Fruit fly (Drosophila melanogaster): ENCODE data around the gene CG17260.

CG17260 gene

dm6 chr2L:3039774-3040173, 2.7 kb downstream of the CG17260 start, which contains the start of the genes cnir and CG17221 (continued):
- peak; percentile 67 for TF ChIP-seq grau (tag; optimal IDR thresholded peaks at IDR 0.05)
- TF ChIP-seq Sry-β (GFP tag; optimal IDR thresholded peaks at IDR 0.05), result no peak
- peak; percentile 72 for TF ChIP-seq pzg (GFP tag; optimal IDR thresholded peaks at IDR 0.05)
- peak; percentile 66 for TF ChIP-seq CG13894 (tag; optimal IDR thresholded peaks at IDR 0.05)
- TF ChIP-seq NfI (GFP tag; optimal IDR thresholded peaks at IDR 0.05), result peak; percentile 74
- no peak for TF ChIP-seq CG10959 (GFP tag; IDR thresholded peaks at IDR 0.05)
- no peak for TF ChIP-seq ato (GFP tag; IDR thresholded peaks at IDR 0.05; ENCODE audit: partially characterized antibody)
- TF ChIP-seq Fer3 (tag; optimal IDR thresholded peaks at IDR 0.05), result peak; percentile 66
- no peak for TF ChIP-seq stc (GFP tag; IDR thresholded peaks at IDR 0.05)
- TF ChIP-seq GATAe (GFP tag; conservative IDR thresholded peaks at IDR 0.05), result no peak
- no peak for TF ChIP-seq esg (GFP tag; conservative IDR thresholded peaks at IDR 0.05)
- peak; percentile 42 for TF ChIP-seq CG18764 (GFP tag; optimal IDR thresholded peaks at IDR 0.05)
- no peak for TF ChIP-seq CG8478 (optimal IDR thresholded peaks at IDR 0.05)
- peak; percentile 5 for TF ChIP-seq gcm (GFP tag; optimal IDR thresholded peaks at IDR 0.05)
- TF ChIP-seq run (tag; optimal IDR thresholded peaks at IDR 0.05), result no peak
- TF ChIP-seq Sry-δ (GFP tag; optimal IDR thresholded peaks at IDR 0.05), result peak; percentile 72
- peak; percentile 55 for TF ChIP-seq vfl (GFP tag; optimal IDR thresholded peaks at IDR 0.05)
- peak; percentile 72 for TF ChIP-seq CG18599 (GFP tag; optimal IDR thresholded peaks at IDR 0.05)
- peak; percentile 35 for TF ChIP-seq CG18619 (GFP tag; optimal IDR thresholded peaks at IDR 0.05)
- peak; percentile 58 for TF ChIP-seq chn (GFP tag; optimal IDR thresholded peaks at IDR 0.05)
- TF ChIP-seq Xrp1 (GFP tag; IDR thresholded peaks at IDR 0.05), result peak; percentile 53
- TF ChIP-seq E2f1 (GFP tag; IDR thresholded peaks at IDR 0.05), result no peak
- no peak for TF ChIP-seq fd64A (GFP tag; optimal IDR thresholded peaks at IDR 0.05)
- TF ChIP-seq mld (GFP tag; IDR thresholded peaks at IDR 0.05; ENCODE audit: partially characterized antibody), result no peak
- TF ChIP-seq Spps (tag; optimal IDR thresholded peaks at IDR 0.05), result peak; percentile 31
- TF ChIP-seq CG4328 (GFP tag; optimal IDR thresholded peaks at IDR 0.05), result peak; percentile 61
- peak; percentile 76 for TF ChIP-seq Xbp1 (GFP tag; optimal IDR thresholded peaks at IDR 0.05)
- TF ChIP-seq CG1529 (GFP tag; optimal IDR thresholded peaks at IDR 0.05), result no peak
- TF ChIP-seq yki (optimal IDR thresholded peaks at IDR 0.05), result no peak
- TF ChIP-seq ttk (GFP tag; IDR thresholded peaks at IDR 0.05), result peak; percentile 69; the same call in 1 of the 2 replicates
- peak; percentile 70 for TF ChIP-seq unpg (GFP tag; optimal IDR thresholded peaks at IDR 0.05)
- TF ChIP-seq CG6765 (GFP tag; optimal IDR thresholded peaks at IDR 0.05), result no peak
- no peak for TF ChIP-seq ci (GFP tag; IDR thresholded peaks at IDR 0.05)
- TF ChIP-seq chif (GFP tag; optimal IDR thresholded peaks at IDR 0.05), result peak; percentile 50 to 68
- TF ChIP-seq ERR (GFP tag; optimal IDR thresholded peaks at IDR 0.05), result peak; percentile 48
- TF ChIP-seq HmgD (GFP tag; optimal IDR thresholded peaks at IDR 0.05), result no peak
- TF ChIP-seq ase (GFP tag; IDR thresholded peaks at IDR 0.05), result no peak; the same call in 2 of the 3 replicates
- TF ChIP-seq az2 (GFP tag; optimal IDR thresholded peaks at IDR 0.05), result peak; percentile 75
- TF ChIP-seq Neu2 (GFP tag; optimal IDR thresholded peaks at IDR 0.05; ENCODE audit: borderline replicate concordance), result no peak
- TF ChIP-seq gsb (GFP tag; IDR thresholded peaks at IDR 0.05), result no peak
- peak; percentile 67 for TF ChIP-seq tin (GFP tag; optimal IDR thresholded peaks at IDR 0.05)
- TF ChIP-seq nau (GFP tag; optimal IDR thresholded peaks at IDR 0.05), result no peak
- peak; percentile 68; the same call in 2 of the 3 replicates for TF ChIP-seq CG17361 (GFP tag; IDR thresholded peaks at IDR 0.05)

All from whole organism, embryonic.